Fruit fly (Drosophila melanogaster) whole organism, embryonic: ENCODE measurements around the gene CG31800.

Experiments
- Bgb ChIP-seq: fragments of 200-800 bp; sonication (Bioruptor generic); IDR thresholded peaks from 2 replicates; pipeline ENCODE4 v1.3.6; 2022; ENCODE audit warnings: missing biosample characterization, missing genetic modification characterization; ENCODE audit not compliant: partially characterized antibody
- BtbVII ChIP-seq: fragments of 200-800 bp; sonication (Bioruptor generic); optimal IDR thresholded peaks from 3 replicates; lab custom pipeline; 2017; ENCODE audit warnings: missing biosample characterization, mild to moderate bottlenecking, missing genetic modification characterization
- CG10209 ChIP-seq: fragments of 200-800 bp; sonication (Bioruptor generic); optimal IDR thresholded peaks from 3 replicates; lab custom pipeline; 2017; ENCODE audit warnings: missing biosample characterization, mild to moderate bottlenecking, missing genetic modification characterization, missing genetic modification reagents
- CG10267 ChIP-seq: fragments of 200-800 bp; sonication (Bioruptor generic); optimal IDR thresholded peaks from 2 replicates; lab custom pipeline; 2018; ENCODE audit warnings: missing biosample characterization, mild to moderate bottlenecking, missing genetic modification characterization, moderate library complexity
- CG11093 ChIP-seq: fragments of 200-800 bp; sonication (Bioruptor generic); IDR thresholded peaks from 3 replicates; pipeline ENCODE4 v1.3.6; 2022; ENCODE audit warnings: missing biosample characterization, missing genetic modification characterization
- CG12659 ChIP-seq: fragments of 200-800 bp; sonication (Bioruptor generic); optimal IDR thresholded peaks from 3 replicates; lab custom pipeline; 2017; ENCODE audit warnings: mild to moderate bottlenecking, missing biosample characterization, missing genetic modification reagents, missing genetic modification characterization
- CG15479 ChIP-seq: fragments of 200-800 bp; sonication (Bioruptor generic); optimal IDR thresholded peaks from 3 replicates; lab custom pipeline; 2019; ENCODE audit warnings: missing biosample characterization, mild to moderate bottlenecking, missing genetic modification characterization, moderate library complexity
- CG15514 ChIP-seq: fragments of 200-800 bp; sonication (Bioruptor generic); optimal IDR thresholded peaks from 3 replicates; lab custom pipeline; 2017; ENCODE audit warnings: missing biosample characterization, missing genetic modification characterization, mild to moderate bottlenecking, moderate library complexity, missing genetic modification reagents
- CG18476 ChIP-seq: fragments of 200-800 bp; sonication (Bioruptor generic); optimal IDR thresholded peaks from 2 replicates; lab custom pipeline; 2016; ENCODE audit warnings: missing biosample characterization, mild to moderate bottlenecking, missing genetic modification characterization
- CG18619 ChIP-seq: fragments of 200-800 bp; sonication (Bioruptor generic); optimal IDR thresholded peaks from 3 replicates; lab custom pipeline; 2017; ENCODE audit warnings: missing biosample characterization, mild to moderate bottlenecking, missing genetic modification characterization
- CG2116 ChIP-seq: fragments of 200-800 bp; sonication (Bioruptor generic); optimal IDR thresholded peaks from 3 replicates; lab custom pipeline; 2018; ENCODE audit warnings: missing biosample characterization, mild to moderate bottlenecking, missing genetic modification characterization
- CG31441 ChIP-seq: fragments of 200-800 bp; sonication (Bioruptor generic); IDR thresholded peaks from 2 replicates; pipeline ENCODE4 v1.3.6; 2022; ENCODE audit warnings: missing biosample characterization, missing genetic modification characterization
- CG32767 ChIP-seq: fragments of 200-800 bp; sonication (Bioruptor generic); IDR thresholded peaks from 2 replicates; pipeline ENCODE4 v1.3.6; 2022; ENCODE audit warnings: missing biosample characterization, missing genetic modification characterization
- CG34422 ChIP-seq: fragments of 200-800 bp; sonication (Bioruptor generic); IDR thresholded peaks from 3 replicates; pipeline ENCODE4 v1.3.6; 2022; ENCODE audit warnings: missing biosample characterization, missing genetic modification characterization
- CG4328 ChIP-seq: fragments of 200-800 bp; sonication (Bioruptor generic); optimal IDR thresholded peaks from 3 replicates; lab custom pipeline; 2017; ENCODE audit warnings: missing biosample characterization, missing genetic modification reagents, missing genetic modification characterization
- CG4617 ChIP-seq: fragments of 200-800 bp; sonication (Bioruptor generic); optimal IDR thresholded peaks from 3 replicates; lab custom pipeline; 2016; ENCODE audit warnings: missing biosample characterization, missing genetic modification characterization, borderline replicate concordance
- CG4820 ChIP-seq: fragments of 200-800 bp; sonication (Bioruptor generic); optimal IDR thresholded peaks from 3 replicates; lab custom pipeline; 2016; ENCODE audit warnings: missing biosample characterization, missing genetic modification characterization
- CG5245 ChIP-seq: fragments of 200-800 bp; sonication (Bioruptor generic); optimal IDR thresholded peaks from 3 replicates; lab custom pipeline; 2016; ENCODE audit warnings: missing biosample characterization, missing genetic modification characterization
- CG7271 ChIP-seq: fragments of 200-800 bp; sonication (Bioruptor generic); optimal IDR thresholded peaks from 2 replicates; lab custom pipeline; 2018; ENCODE audit warnings: missing biosample characterization, mild to moderate bottlenecking, missing genetic modification characterization, moderate library complexity
- CG8478 ChIP-seq: fragments of >200 bp; optimal IDR thresholded peaks from 2 replicates; lab custom pipeline; 2018
- CG9932 ChIP-seq: fragments of 200-800 bp; sonication (Bioruptor generic); IDR thresholded peaks from 2 replicates; pipeline ENCODE4 v1.3.6; 2022; ENCODE audit warnings: missing biosample characterization, missing genetic modification characterization
- Chrac-16 ChIP-seq: fragments of 200-800 bp; sonication (Bioruptor generic); optimal IDR thresholded peaks from 3 replicates; lab custom pipeline; 2016; ENCODE audit warnings: missing biosample characterization, missing genetic modification characterization
- Drgx ChIP-seq: fragments of 200-800 bp; sonication (Bioruptor generic); IDR thresholded peaks from 2 replicates; pipeline ENCODE4 v1.3.6; 2022; ENCODE audit warnings: missing biosample characterization, missing genetic modification characterization
- Ets65A ChIP-seq: fragments of 200-800 bp; sonication (Bioruptor generic); peaks from one replicate; lab custom pipeline; 2016; ENCODE audit warnings: missing biosample characterization, missing genetic modification characterization
- Gug ChIP-seq: fragments of 200-800 bp; sonication (Bioruptor generic); IDR thresholded peaks from 4 replicates; pipeline ENCODE4 v1.3.6; 2022; ENCODE audit warnings: missing biosample characterization, missing genetic modification characterization
- Hmx ChIP-seq: fragments of 200-800 bp; sonication (Bioruptor generic); optimal IDR thresholded peaks from 2 replicates; lab custom pipeline; 2016; ENCODE audit warnings: missing biosample characterization, missing genetic modification characterization
- Hr3 ChIP-seq: fragments of 200-800 bp; sonication (Bioruptor generic); optimal IDR thresholded peaks from 3 replicates; lab custom pipeline; 2016; ENCODE audit warnings: missing biosample characterization, missing genetic modification characterization
- MTF-1 ChIP-seq: fragments of 200-800 bp; sonication (Bioruptor generic); optimal IDR thresholded peaks from 2 replicates; lab custom pipeline; 2018; ENCODE audit warnings: missing biosample characterization, mild to moderate bottlenecking, missing genetic modification characterization, borderline replicate concordance
- Meics ChIP-seq: fragments of 200-800 bp; sonication (Bioruptor generic); optimal IDR thresholded peaks from 2 replicates; lab custom pipeline; 2017; ENCODE audit warnings: missing biosample characterization, mild to moderate bottlenecking, missing genetic modification characterization
- Myb ChIP-seq: fragments of 200-800 bp; sonication (Bioruptor generic); optimal IDR thresholded peaks from 2 replicates; lab custom pipeline; 2016; ENCODE audit warnings: missing biosample characterization, missing genetic modification characterization
- Nf-YC ChIP-seq: fragments of 200-800 bp; optimal IDR thresholded peaks from 3 replicates; lab custom pipeline; 2019; ENCODE audit warnings: missing biosample characterization, mild to moderate bottlenecking, missing genetic modification characterization, moderate library complexity
- Xbp1 ChIP-seq: fragments of 200-800 bp; sonication (Bioruptor generic); optimal IDR thresholded peaks from 3 replicates; lab custom pipeline; 2016; ENCODE audit warnings: missing biosample characterization, mild to moderate bottlenecking, missing genetic modification characterization
- ac ChIP-seq: fragments of 200-800 bp; sonication (Bioruptor generic); optimal IDR thresholded peaks from 3 replicates; lab custom pipeline; 2017; ENCODE audit warnings: missing biosample characterization, mild to moderate bottlenecking, missing genetic modification characterization
- ase ChIP-seq: fragments of 200-800 bp; sonication (Bioruptor generic); IDR thresholded peaks from 3 replicates; pipeline ENCODE4 v1.3.6; 2022; ENCODE audit warnings: missing biosample characterization, missing genetic modification characterization
- bbx ChIP-seq: fragments of 200-800 bp; sonication (Bioruptor generic); IDR thresholded peaks from 2 replicates; pipeline ENCODE4 v1.3.6; 2022; ENCODE audit warnings: missing biosample characterization, missing genetic modification characterization; ENCODE audit not compliant: partially characterized antibody
- bigmax ChIP-seq: fragments of 200-800 bp; sonication (Bioruptor generic); optimal IDR thresholded peaks from 2 replicates; lab custom pipeline; 2018; ENCODE audit warnings: missing biosample characterization, mild to moderate bottlenecking, missing genetic modification characterization
- cad ChIP-seq: fragments of >200 bp; optimal IDR thresholded peaks from 2 replicates; lab custom pipeline; 2017; ENCODE audit warnings: missing biosample characterization, missing genetic modification characterization
- cg ChIP-seq: fragments of 200-800 bp; sonication (Bioruptor generic); optimal IDR thresholded peaks from 3 replicates; lab custom pipeline; 2019; ENCODE audit warnings: missing biosample characterization, mild to moderate bottlenecking, missing genetic modification characterization, moderate library complexity
- cwo ChIP-seq: fragments of 200-800 bp; sonication (Bioruptor generic); optimal IDR thresholded peaks from 3 replicates; lab custom pipeline; 2017; ENCODE audit warnings: missing biosample characterization, missing genetic modification characterization, mild to moderate bottlenecking, moderate library complexity, missing genetic modification reagents
- dati ChIP-seq: fragments of 200-800 bp; sonication (Bioruptor generic); IDR thresholded peaks from 2 replicates; pipeline ENCODE4 v1.3.6; 2022; ENCODE audit warnings: missing biosample characterization, missing genetic modification characterization
- fd96Cb ChIP-seq: fragments of 200-800 bp; sonication (Bioruptor generic); optimal IDR thresholded peaks from 2 replicates; lab custom pipeline; 2018; ENCODE audit warnings: missing biosample characterization, mild to moderate bottlenecking, missing genetic modification characterization, moderate library complexity
- grn ChIP-seq: fragments of 200-800 bp; sonication (Bioruptor generic); optimal IDR thresholded peaks from 3 replicates; lab custom pipeline; 2017; ENCODE audit warnings: missing biosample characterization, missing genetic modification characterization
- gt ChIP-seq: fragments of 200-800 bp; sonication (Bioruptor generic); IDR thresholded peaks from 2 replicates; pipeline ENCODE4 v1.3.6; 2022; ENCODE audit warnings: missing biosample characterization, missing genetic modification characterization
- insv ChIP-seq, 2 experiments: fragments of 200-800 bp; sonication (Bioruptor generic); optimal IDR thresholded peaks; 3 replicates each; lab custom pipeline; 2016 to 2018; ENCODE audit warnings: missing biosample characterization in 2 of 2, missing genetic modification characterization in 2 of 2
- knrl ChIP-seq: fragments of 200-800 bp; sonication (Bioruptor generic); IDR thresholded peaks from 3 replicates; pipeline ENCODE4 v1.3.6; 2022; ENCODE audit warnings: missing biosample characterization, missing genetic modification characterization; ENCODE audit not compliant: partially characterized antibody
- odd ChIP-seq: fragments of 200-800 bp; sonication (Bioruptor generic); optimal IDR thresholded peaks from 2 replicates; lab custom pipeline; 2017; ENCODE audit warnings: missing biosample characterization, mild to moderate bottlenecking, missing genetic modification characterization
- pho ChIP-seq: fragments of 200-800 bp; sonication (Bioruptor generic); optimal IDR thresholded peaks from 2 replicates; lab custom pipeline; 2016; ENCODE audit warnings: missing biosample characterization, missing genetic modification characterization
- pum ChIP-seq: fragments of 200-800 bp; sonication (Bioruptor generic); optimal IDR thresholded peaks from 2 replicates; lab custom pipeline; 2016; ENCODE audit warnings: missing biosample characterization, missing genetic modification characterization
- row ChIP-seq: fragments of 200-800 bp; sonication (Bioruptor generic); IDR thresholded peaks from 3 replicates; pipeline ENCODE4 v1.3.6; 2022; ENCODE audit warnings: missing biosample characterization, missing genetic modification characterization
- sc ChIP-seq, 3 experiments: fragments of >200 bp in 2 of 3; fragments of 200-800 bp in 1 of 3; sonication (Bioruptor generic) in 1 of 3; optimal IDR thresholded peaks; 2 replicates in 2 of 3; 3 replicates in 1 of 3; lab custom pipeline; 2017; ENCODE audit warnings: mild to moderate bottlenecking in 1 of 3, missing biosample characterization in 1 of 3, missing genetic modification characterization in 1 of 3, missing genetic modification reagents in 1 of 3
- wor ChIP-seq: fragments of 200-800 bp; sonication (Bioruptor generic); IDR thresholded peaks from 2 replicates; pipeline ENCODE4 v1.3.6; 2022; ENCODE audit warnings: missing biosample characterization, missing genetic modification characterization

The CG31800 gene

dm6 chr2L:19014881-19015366, 19.5 kb downstream of the CG31800 start (continued):
- TF ChIP-seq ac (GFP tag; lab: Kevin White, UChicago) (no peak), grn (GFP tag; lab: Kevin White, UChicago) (no peak), CG31441 (GFP tag; lab: Robert Waterston, UW) (0 out of 2 replicates have a peak, but pooled peaks have one; percentile 4), Drgx (GFP tag; lab: Robert Waterston, UW) (no peak), Gug (no peak), sc (optimal IDR thresholded peaks at IDR 0.05; lab: Kevin White, UChicago) (no peak), sc (GFP tag; optimal IDR thresholded peaks at IDR 0.05; lab: Kevin White, UChicago) (no peak), CG18619 (GFP tag; lab: Kevin White, UChicago) (no peak), Ets65A (GFP tag; lab: Kevin White, UChicago) (peak; percentile 44), Bgb (peak; percentile 33; the same call in 1 of the 2 replicates), fd96Cb (no peak), BtbVII (GFP tag; lab: Kevin White, UChicago) (no peak), gt (GFP tag; lab: Robert Waterston, UW) (no peak), odd (no peak), CG2116 (GFP tag; lab: Kevin White, UChicago) (no peak), Xbp1 (GFP tag; lab: Kevin White, UChicago) (no peak), CG12659 (GFP tag; lab: Kevin White, UChicago) (no peak), CG4617 (GFP tag; lab: Kevin White, UChicago) (no peak), CG34422 (GFP tag; lab: Robert Waterston, UW) (no peak), CG10209 (GFP tag; lab: Kevin White, UChicago) (no peak), CG4328 (GFP tag; lab: Kevin White, UChicago) (no peak), CG9932 (GFP tag; lab: Robert Waterston, UW) (no peak), CG4820 (no peak), CG11093 (GFP tag; lab: Robert Waterston, UW) (no peak), knrl (GFP tag; lab: Robert Waterston, UW) (no peak), row (GFP tag; lab: Robert Waterston, UW) (no peak), CG18476 (peak; percentile 0), Myb (GFP tag; lab: Kevin White, UChicago) (no peak), pum (no peak), Chrac-16 (GFP tag; lab: Kevin White, UChicago) (no peak), wor (GFP tag; lab: Robert Waterston, UW) (peak; percentile 9; the same call in 1 of the 2 replicates), MTF-1 (GFP tag; lab: Kevin White, UChicago) (no peak), bigmax (GFP tag; lab: Kevin White, UChicago) (no peak), dati (no peak), cg (GFP tag; lab: Kevin White, UChicago) (no peak), bbx (GFP tag; lab: Robert Waterston, UW) (no peak), cad (GFP tag; lab: Kevin White, UChicago) (no peak), CG10267 (tag; lab: Kevin White, UChicago) (no peak), CG15479 (GFP tag; lab: Kevin White, UChicago) (no peak), CG7271 (no peak), ase (no peak), Meics (GFP tag; lab: Kevin White, UChicago) (peak; percentile 40), Hr3 (GFP tag; lab: Kevin White, UChicago) (no peak), Hmx (no peak), Nf-YC (no peak), insv (GFP tag; optimal IDR thresholded peaks at IDR 0.05; lab: Kevin White, UChicago) (no peak), CG15514 (GFP tag; lab: Kevin White, UChicago) (no peak), cwo (GFP tag; lab: Kevin White, UChicago) (no peak), CG8478 (no peak), pho (no peak), CG32767 (GFP tag; lab: Robert Waterston, UW) (no peak), CG5245 (GFP tag; lab: Kevin White, UChicago) (no peak)
